Worm (Caenorhabditis elegans) whole organism, mixed stage, embryonic: ENCODE data around the gene R04B5.7.

Experiments used
- M03D4.4 ChIP-seq: sonication (generic microtip); optimal IDR thresholded peaks from 2 replicates; lab custom pipeline; 2017; ENCODE audit warnings: mild to moderate bottlenecking, missing genetic modification characterization, missing compliant biosample characterization
- bed-3 ChIP-seq: fragments of 200-800 bp; sonication (Bioruptor generic); optimal IDR thresholded peaks from 3 replicates; lab custom pipeline; 2018; ENCODE audit warnings: mild to moderate bottlenecking, missing genetic modification characterization, moderate library complexity, missing compliant biosample characterization
- blmp-1 ChIP-seq: fragments of 150-350 bp; optimal IDR thresholded peaks from 2 replicates; lab custom pipeline; 2014; ENCODE audit warnings: missing biosample characterization, missing genetic modification characterization
- ceh-43 ChIP-seq: fragments of 200-800 bp; sonication (Bioruptor generic); optimal IDR thresholded peaks from 2 replicates; lab custom pipeline; 2018; ENCODE audit warnings: mild to moderate bottlenecking, missing genetic modification characterization, moderate library complexity, missing compliant biosample characterization
- ceh-83 ChIP-seq: fragments of 200-800 bp; sonication (Bioruptor generic); optimal IDR thresholded peaks from 2 replicates; lab custom pipeline; 2018; ENCODE audit warnings: mild to moderate bottlenecking, missing genetic modification characterization, missing compliant biosample characterization
- ces-1 ChIP-seq: fragments of 150-350 bp; optimal IDR thresholded peaks from 2 replicates; lab custom pipeline; 2014; ENCODE audit warnings: missing biosample characterization, missing genetic modification reagents, missing genetic modification characterization
- cnd-1 ChIP-seq: fragments of 200-800 bp; sonication (Bioruptor generic); optimal IDR thresholded peaks from 2 replicates; lab custom pipeline; 2018; ENCODE audit warnings: mild to moderate bottlenecking, missing genetic modification characterization, missing compliant biosample characterization
- drap-1 ChIP-seq: fragments of 200-800 bp; sonication (Bioruptor generic); optimal IDR thresholded peaks from 3 replicates; lab custom pipeline; 2018; ENCODE audit warnings: mild to moderate bottlenecking, missing genetic modification characterization, missing compliant biosample characterization
- elt-1 ChIP-seq: sonication (generic microtip); optimal IDR thresholded peaks from 2 replicates; lab custom pipeline; 2017; ENCODE audit warnings: missing genetic modification characterization, mild to moderate bottlenecking, missing compliant biosample characterization, antibody characterized with exemption, moderate library complexity, borderline replicate concordance; ENCODE audit not compliant: insufficient read depth
- elt-3 ChIP-seq: fragments of 150-350 bp; optimal IDR thresholded peaks from 2 replicates; lab custom pipeline; 2014; ENCODE audit warnings: missing biosample characterization, missing genetic modification characterization
- flh-1 ChIP-seq: fragments of 200-800 bp; sonication (Bioruptor generic); optimal IDR thresholded peaks from 2 replicates; lab custom pipeline; 2018; ENCODE audit warnings: mild to moderate bottlenecking, missing genetic modification characterization, moderate library complexity, missing compliant biosample characterization
- ham-2 ChIP-seq: fragments of 200-800 bp; sonication (Bioruptor generic); optimal IDR thresholded peaks from 2 replicates; lab custom pipeline; 2018; ENCODE audit warnings: mild to moderate bottlenecking, missing genetic modification characterization, missing compliant biosample characterization
- hlh-1 ChIP-seq: fragments of 150-350 bp; optimal IDR thresholded peaks from 2 replicates; lab custom pipeline; 2014; ENCODE audit warnings: missing biosample characterization, missing genetic modification reagents, missing genetic modification characterization
- lin-13 ChIP-seq: fragments of 150-350 bp; optimal IDR thresholded peaks from 2 replicates; lab custom pipeline; 2014; ENCODE audit warnings: missing biosample characterization, missing genetic modification characterization
- lin-32 ChIP-seq: fragments of 200-800 bp; sonication (Bioruptor generic); optimal IDR thresholded peaks from 2 replicates; lab custom pipeline; 2018; ENCODE audit warnings: mild to moderate bottlenecking, missing genetic modification characterization, missing compliant biosample characterization
- lsy-2 ChIP-seq: fragments of 150-350 bp; optimal IDR thresholded peaks from 2 replicates; lab custom pipeline; 2014; ENCODE audit warnings: missing biosample characterization, missing genetic modification characterization
- mab-5 ChIP-seq: fragments of 150-350 bp; optimal IDR thresholded peaks from 2 replicates; lab custom pipeline; 2014; ENCODE audit warnings: missing biosample characterization, missing genetic modification characterization
- mep-1 ChIP-seq: fragments of 150-350 bp; optimal IDR thresholded peaks from 2 replicates; lab custom pipeline; 2017; ENCODE audit warnings: missing biosample characterization, missing genetic modification reagents, missing genetic modification characterization, inconsistent platforms
- mls-2 ChIP-seq: sonication (generic microtip); optimal IDR thresholded peaks from 2 replicates; lab custom pipeline; 2016; ENCODE audit warnings: mild to moderate bottlenecking, missing genetic modification characterization, moderate library complexity, missing compliant biosample characterization
- nhr-12 ChIP-seq: fragments of 150-350 bp; optimal IDR thresholded peaks from 2 replicates; lab custom pipeline; 2014; ENCODE audit warnings: missing biosample characterization, missing genetic modification characterization
- nhr-2 ChIP-seq: fragments of 150-350 bp; optimal IDR thresholded peaks from 2 replicates; lab custom pipeline; 2014; ENCODE audit warnings: missing biosample characterization, missing genetic modification characterization
- nhr-237 ChIP-seq: fragments of 150-350 bp; optimal IDR thresholded peaks from 2 replicates; lab custom pipeline; 2014; ENCODE audit warnings: missing biosample characterization, missing genetic modification characterization
- nhr-28 ChIP-seq: fragments of 150-350 bp; optimal IDR thresholded peaks from 2 replicates; lab custom pipeline; 2014; ENCODE audit warnings: missing biosample characterization, missing genetic modification characterization
- nhr-76 ChIP-seq: sonication (generic microtip); optimal IDR thresholded peaks from 2 replicates; lab custom pipeline; 2017; ENCODE audit warnings: missing biosample characterization, missing genetic modification characterization
- sem-2 ChIP-seq: fragments of 200-800 bp; sonication (Bioruptor generic); optimal IDR thresholded peaks from 2 replicates; lab custom pipeline; 2018; ENCODE audit warnings: mild to moderate bottlenecking, missing genetic modification characterization, missing compliant biosample characterization
- snpc-4 ChIP-seq: fragments of 150-350 bp; optimal IDR thresholded peaks from 2 replicates; lab custom pipeline; 2014; ENCODE audit warnings: missing biosample characterization, missing genetic modification characterization
- sptf-1 ChIP-seq: sonication (generic microtip); optimal IDR thresholded peaks from 2 replicates; lab custom pipeline; 2017; ENCODE audit warnings: mild to moderate bottlenecking, missing genetic modification characterization, moderate library complexity, missing compliant biosample characterization
- tbx-8 ChIP-seq: fragments of 200-800 bp; sonication (Bioruptor generic); optimal IDR thresholded peaks from 2 replicates; lab custom pipeline; 2018; ENCODE audit warnings: mild to moderate bottlenecking, missing genetic modification characterization, moderate library complexity, missing compliant biosample characterization
- unc-120 ChIP-seq: sonication (generic microtip); optimal IDR thresholded peaks from 2 replicates; lab custom pipeline; 2017; ENCODE audit warnings: missing genetic modification characterization, missing compliant biosample characterization; ENCODE audit not compliant: poor library complexity, severe bottlenecking
- unc-39 ChIP-seq: fragments of 150-350 bp; optimal IDR thresholded peaks from 2 replicates; lab custom pipeline; 2014; ENCODE audit warnings: missing biosample characterization, missing genetic modification characterization
- unc-62 ChIP-seq: fragments of 150-350 bp; optimal IDR thresholded peaks from 2 replicates; lab custom pipeline; 2014; ENCODE audit warnings: missing biosample characterization, missing genetic modification reagents, missing genetic modification characterization
- ztf-11 ChIP-seq: fragments of 150-350 bp; optimal IDR thresholded peaks from 2 replicates; lab custom pipeline; 2014; ENCODE audit warnings: missing biosample characterization, missing genetic modification characterization

R04B5.7 gene

DNA sequence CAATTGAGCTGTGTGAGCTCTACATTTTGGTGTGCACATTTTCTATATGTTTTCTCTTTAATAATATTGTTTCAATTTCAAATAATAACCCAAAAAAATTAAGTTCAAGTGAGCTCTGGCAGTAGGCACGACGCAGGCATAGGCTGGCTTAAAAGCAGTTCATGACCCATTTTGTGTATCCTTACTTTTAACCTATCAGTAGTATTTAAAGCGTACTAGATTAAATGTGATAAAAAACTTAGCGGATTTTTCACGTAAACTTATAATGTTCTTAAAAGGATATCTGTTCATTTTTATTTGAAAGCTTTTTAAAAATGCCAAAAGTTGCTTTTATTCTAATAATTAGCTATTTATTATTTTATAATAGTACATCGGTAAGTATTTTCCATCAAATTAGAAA lies 33.0 kb upstream of the R04B5.7 start, which contains the start of gene C08B6.6:
Gene C08B6.6 (plus strand): TSS at position 301 of the 400 bp plus-strand sequence.
- no peak for TF ChIP-seq ceh-83 (GFP tag; lab: Kevin White, UChicago)
- no peak for TF ChIP-seq elt-3 (tag; lab: Kevin White, UChicago)

DNA sequence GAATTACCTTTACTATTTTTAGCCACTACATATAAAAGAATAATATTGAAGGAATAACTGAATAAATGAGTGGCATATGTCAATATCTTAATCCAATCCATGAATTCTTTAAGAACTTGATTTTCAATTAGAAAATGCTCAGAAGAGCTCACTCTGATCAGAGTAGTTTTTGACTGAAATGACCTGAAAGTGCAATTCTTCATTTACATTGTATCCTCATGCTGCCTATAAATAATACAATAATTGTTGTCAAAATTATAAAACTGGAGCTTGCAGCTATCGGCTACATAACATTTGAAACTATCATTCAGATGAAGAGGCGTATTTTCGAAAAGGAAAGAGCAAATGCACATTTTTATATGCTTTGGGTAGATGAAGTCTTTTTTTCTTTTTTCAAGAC lies 32.3 kb upstream of the R04B5.7 start, which contains the start of gene srxa-19:
Gene srxa-19 (minus strand): TSS at position 101 of the 400 bp plus-strand sequence.
- TF ChIP-seq nhr-2: no peak
- no peak for TF ChIP-seq cnd-1 (tag; lab: Kevin White, UChicago)
- TF ChIP-seq sptf-1 (tag; lab: Kevin White, UChicago): no peak
- no peak for TF ChIP-seq drap-1 (GFP tag; lab: Kevin White, UChicago)
- no peak for TF ChIP-seq unc-39 (tag; lab: Kevin White, UChicago)
- no peak for TF ChIP-seq elt-1 (tag; lab: Kevin White, UChicago)
- TF ChIP-seq unc-120: no peak
- no peak for TF ChIP-seq ceh-83 (GFP tag; lab: Kevin White, UChicago)
- TF ChIP-seq lsy-2 (tag; lab: Kevin White, UChicago): no peak
- TF ChIP-seq lin-13 (tag; lab: Kevin White, UChicago): no peak
- no peak for TF ChIP-seq hlh-1 (tag; lab: Kevin White, UChicago)
- TF ChIP-seq ztf-11 (tag; lab: Kevin White, UChicago): no peak
- no peak for TF ChIP-seq nhr-28 (tag; lab: Kevin White, UChicago)
- no peak for TF ChIP-seq elt-3 (tag; lab: Kevin White, UChicago)
- no peak for TF ChIP-seq mab-5 (tag; lab: Kevin White, UChicago)
- TF ChIP-seq, all 35 proteins: peak for 0

DNA sequence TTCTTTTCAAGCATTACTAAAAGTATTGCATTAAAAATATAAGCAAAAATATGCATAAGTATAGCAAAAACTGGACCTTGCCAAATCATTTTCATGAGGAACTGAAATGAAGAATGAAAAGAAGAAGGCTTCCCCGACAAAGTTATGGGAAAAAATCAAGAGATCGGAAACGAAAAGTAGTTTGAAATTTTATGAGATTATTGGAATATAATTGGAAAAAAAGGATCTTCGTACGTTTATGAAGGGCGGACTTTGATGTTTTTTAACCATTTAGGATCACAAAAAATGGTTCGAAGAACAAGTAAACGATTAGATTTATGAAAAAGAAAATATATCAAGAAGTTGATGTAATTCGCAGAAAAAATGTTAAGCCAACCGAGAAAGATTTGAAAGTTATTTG lies 30.5 kb upstream of the R04B5.7 start, which contains the start of gene srxa-18:
Gene srxa-18 (minus strand): TSS at position 100 of the 400 bp plus-strand sequence.
- TF ChIP-seq ces-1 (GFP tag; lab: Kevin White, UChicago) (no peak), mls-2 (no peak), hlh-1 (tag; lab: Kevin White, UChicago) (no peak), cnd-1 (tag; lab: Kevin White, UChicago) (no peak), sem-2 (no peak), mep-1 (no peak), nhr-237 (tag; lab: Kevin White, UChicago) (no peak), nhr-28 (tag; lab: Kevin White, UChicago) (no peak), bed-3 (GFP tag; lab: Kevin White, UChicago) (no peak), blmp-1 (tag; lab: Kevin White, UChicago) (no peak), lin-32 (no peak), snpc-4 (tag; lab: Kevin White, UChicago) (no peak)

ce11 chrV:10117465-10117864 lies 27.1 kb upstream of the R04B5.7 start, which contains the start of gene C08B6.5:
TSS of gene C08B6.5 (plus strand) at chrV:10117765.
- TF ChIP-seq tbx-8 (GFP tag; lab: Kevin White, UChicago) (no peak), ceh-43 (GFP tag; lab: Kevin White, UChicago) (no peak), nhr-76 (tag; lab: Kevin White, UChicago) (no peak), nhr-2 (no peak), sem-2 (no peak), sptf-1 (tag; lab: Kevin White, UChicago) (no peak), drap-1 (GFP tag; lab: Kevin White, UChicago) (no peak), unc-39 (tag; lab: Kevin White, UChicago) (no peak), unc-62 (GFP tag; lab: Kevin White, UChicago) (no peak), bed-3 (GFP tag; lab: Kevin White, UChicago) (no peak), elt-3 (tag; lab: Kevin White, UChicago) (no peak), nhr-28 (tag; lab: Kevin White, UChicago) (no peak), lin-13 (tag; lab: Kevin White, UChicago) (no peak), M03D4.4 (tag; lab: Kevin White, UChicago) (no peak), nhr-12 (tag; lab: Kevin White, UChicago) (no peak), lin-32 (no peak)

ce11 chrV:10114329-10114728 lies 24.0 kb upstream of the R04B5.7 start, which contains the start of gene cht-5:
TSS of gene cht-5 (plus strand) at chrV:10114629.
- TF ChIP-seq ztf-11 (tag; lab: Kevin White, UChicago): no peak
- TF ChIP-seq ces-1 (GFP tag; lab: Kevin White, UChicago): no peak
- TF ChIP-seq drap-1 (GFP tag; lab: Kevin White, UChicago): no peak
- no peak for TF ChIP-seq ham-2 (GFP tag; lab: Kevin White, UChicago)
- TF ChIP-seq elt-3 (tag; lab: Kevin White, UChicago): no peak
- TF ChIP-seq ceh-43 (GFP tag; lab: Kevin White, UChicago): no peak
- TF ChIP-seq sem-2: no peak
- no peak for TF ChIP-seq nhr-12 (tag; lab: Kevin White, UChicago)
- no peak for TF ChIP-seq lsy-2 (tag; lab: Kevin White, UChicago)
- no peak for TF ChIP-seq sptf-1 (tag; lab: Kevin White, UChicago)
- no peak for TF ChIP-seq mab-5 (tag; lab: Kevin White, UChicago)
- TF ChIP-seq flh-1 (GFP tag; lab: Kevin White, UChicago): no peak
- TF ChIP-seq, all 35 proteins: peak for 0
